Worm (Caenorhabditis elegans): Measurements from ENCODE around the gene pis-1.

pis-1 gene

DNA sequence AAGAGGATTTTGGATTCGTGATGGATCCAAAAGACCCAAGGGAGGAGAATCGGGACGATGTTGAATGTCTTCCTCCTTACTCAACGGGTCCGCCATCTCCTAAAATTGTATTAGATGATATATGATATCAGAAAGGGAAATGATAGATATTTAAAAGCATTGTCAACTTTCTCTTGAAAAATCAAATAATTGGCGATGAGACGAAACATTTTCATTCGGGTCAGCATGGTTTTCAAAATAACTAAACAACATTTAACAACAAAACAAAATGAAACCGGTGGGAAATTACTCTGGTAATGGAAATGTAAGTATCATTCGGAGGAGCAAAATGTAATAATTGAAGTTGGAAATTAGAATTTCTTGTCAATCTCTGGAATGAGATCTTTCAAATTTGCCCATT is at the start of gene pis-1:
TSS of gene pis-1 (minus strand) at position 101 of the 400 bp plus-strand sequence.
- TF ChIP-seq madf-2 (tag; optimal IDR thresholded peaks at IDR 0.05) (no peak), hlh-8 (tag; optimal IDR thresholded peaks at IDR 0.05) (no peak), ahr-1 (tag; optimal IDR thresholded peaks at IDR 0.05) (no peak), pha-2 (tag; optimal IDR thresholded peaks at IDR 0.05) (no peak), ref-2 (tag; optimal IDR thresholded peaks at IDR 0.05) (no peak), eyg-1 (tag; optimal IDR thresholded peaks at IDR 0.05) (no peak), che-1 (tag; optimal IDR thresholded peaks at IDR 0.05) (no peak)

DNA sequence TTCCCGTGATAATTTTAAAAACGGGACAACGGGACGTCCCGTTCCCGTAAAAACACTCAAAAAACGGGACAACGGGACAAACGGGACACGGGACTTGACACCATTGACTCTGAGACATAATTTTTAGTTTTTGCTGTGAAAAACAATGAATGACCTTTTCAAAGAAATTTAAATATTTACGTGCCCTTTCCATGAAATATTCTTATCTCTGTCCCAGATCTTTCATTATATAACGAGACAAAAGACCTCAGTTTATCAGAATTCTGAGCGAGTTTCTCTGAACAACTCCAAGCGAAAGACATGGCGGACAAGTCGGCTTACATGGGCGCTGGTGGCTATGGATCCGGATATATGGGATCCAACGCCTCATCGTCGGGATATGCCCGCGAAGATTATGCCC is 47.4 kb upstream of the pis-1 start, which contains the start of gene nspd-2:
TSS of gene nspd-2 (plus strand) at position 301 of the 400 bp plus-strand sequence.
- TF ChIP-seq unc-55 (GFP tag; optimal IDR thresholded peaks at IDR 0.05) (no peak), F13H6.1 (tag; optimal IDR thresholded peaks at IDR 0.05) (no peak), unc-3 (GFP tag; conservative IDR thresholded peaks at IDR 0.05) (no peak), unc-3 (tag; optimal IDR thresholded peaks at IDR 0.05) (no peak), nhr-232 (tag; optimal IDR thresholded peaks at IDR 0.05) (no peak), lim-6 (tag; optimal IDR thresholded peaks at IDR 0.05) (no peak), nfya-1 (tag; optimal IDR thresholded peaks at IDR 0.05) (no peak), syd-9 (tag; optimal IDR thresholded peaks at IDR 0.05) (no peak), pqm-1 (tag; optimal IDR thresholded peaks at IDR 0.05) (no peak), odd-2 (tag; optimal IDR thresholded peaks at IDR 0.05) (no peak), hlh-6 (tag; optimal IDR thresholded peaks at IDR 0.05) (no peak), tbx-2 (tag; optimal IDR thresholded peaks at IDR 0.05) (no peak), pha-2 (tag; optimal IDR thresholded peaks at IDR 0.05) (no peak), mec-3 (tag; optimal IDR thresholded peaks at IDR 0.05; ENCODE audit: borderline replicate concordance) (no peak), ceh-31 (tag; optimal IDR thresholded peaks at IDR 0.05) (no peak), K02D7.2 (tag; optimal IDR thresholded peaks at IDR 0.05) (no peak), ceh-24 (tag; optimal IDR thresholded peaks at IDR 0.05) (no peak), C08G9.2 (tag; optimal IDR thresholded peaks at IDR 0.05) (no peak), ceh-22 (tag; optimal IDR thresholded peaks at IDR 0.05) (no peak), fax-1 (tag; optimal IDR thresholded peaks at IDR 0.05) (no peak)

DNA sequence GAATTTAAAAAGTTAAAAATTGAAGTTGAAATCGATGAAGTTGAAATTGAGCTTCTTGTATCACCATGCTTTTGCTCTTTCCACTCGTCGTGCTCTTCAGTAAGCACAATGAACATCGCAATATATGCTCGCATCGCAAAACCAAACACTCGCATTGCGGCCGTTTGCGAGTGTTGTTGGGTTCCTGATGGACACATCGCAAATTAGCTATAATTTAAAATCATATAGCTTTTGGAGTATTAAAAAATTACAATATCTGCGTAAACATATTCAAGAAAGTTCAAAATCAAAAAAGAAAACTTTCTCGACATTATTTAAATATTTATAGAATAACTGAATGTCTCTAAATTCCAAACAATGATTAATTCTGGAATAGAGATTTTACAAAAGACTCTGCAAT is 45.7 kb upstream of the pis-1 start, which contains the start of gene K07F5.17:
TSS of gene K07F5.17 (plus strand) at position 301 of the 400 bp plus-strand sequence.
- TF ChIP-seq pag-3 (tag; optimal IDR thresholded peaks at IDR 0.05; ENCODE audit: borderline replicate concordance) (no peak), hlh-15 (tag; optimal IDR thresholded peaks at IDR 0.05) (no peak), ahr-1 (tag; optimal IDR thresholded peaks at IDR 0.05) (no peak), pha-4 (tag; optimal IDR thresholded peaks at IDR 0.05) (no peak), pax-1 (tag; optimal IDR thresholded peaks at IDR 0.05) (no peak), elt-4 (tag; optimal IDR thresholded peaks at IDR 0.05) (no peak), ceh-18 (tag; optimal IDR thresholded peaks at IDR 0.05) (no peak), rnt-1 (tag; optimal IDR thresholded peaks at IDR 0.05) (no peak), ceh-45 (GFP tag; IDR thresholded peaks at IDR 0.05) (no peak), ztf-16 (tag; optimal IDR thresholded peaks at IDR 0.05) (no peak), gmeb-2 (tag; optimal IDR thresholded peaks at IDR 0.05) (no peak), ref-2 (tag; optimal IDR thresholded peaks at IDR 0.05) (no peak), fkh-10 (GFP tag; optimal IDR thresholded peaks at IDR 0.05) (no peak), pros-1 (tag; optimal IDR thresholded peaks at IDR 0.05) (no peak)

DNA sequence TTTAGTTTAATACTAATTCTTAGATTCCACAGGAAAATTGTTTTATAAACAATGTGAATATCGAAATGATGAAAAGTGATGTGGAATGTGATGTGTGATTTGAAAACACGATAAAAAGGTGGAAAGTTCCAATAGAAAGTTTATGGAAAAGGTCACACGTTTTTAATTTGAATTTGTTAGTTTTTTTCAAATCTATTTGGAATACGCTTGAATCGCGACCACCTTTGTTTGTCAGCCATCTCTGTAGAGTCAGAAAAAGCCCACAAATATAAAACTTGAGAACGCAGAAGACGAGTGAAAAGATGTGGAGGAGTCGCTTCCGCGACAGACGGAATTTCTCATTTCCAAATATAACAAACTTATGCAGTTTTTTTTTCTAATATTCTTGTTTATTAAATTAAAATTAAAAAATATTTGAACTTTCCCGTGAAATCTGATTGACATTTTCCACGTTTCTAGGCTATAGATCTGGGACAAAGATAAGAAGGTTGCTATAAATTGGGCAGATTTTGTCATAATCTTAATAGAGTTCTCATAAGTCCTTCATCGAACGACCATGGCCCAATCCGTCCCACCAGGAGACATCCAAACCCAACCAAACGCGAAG is 44.7 kb upstream of the pis-1 start, which contains the start of the genes kin-24 and msp-56:
TSS of gene kin-24 (minus strand) at position 101 of the 607 bp plus-strand sequence.
TSS of gene msp-56 (plus strand) at position 557 of the 607 bp plus-strand sequence.
- TF ChIP-seq ahr-1 (tag; optimal IDR thresholded peaks at IDR 0.05) (no peak), ceh-9 (tag; optimal IDR thresholded peaks at IDR 0.05) (no peak), gmeb-2 (tag; optimal IDR thresholded peaks at IDR 0.05) (no peak), ceh-18 (tag; optimal IDR thresholded peaks at IDR 0.05) (no peak)
